Fruit fly (Drosophila melanogaster) whole organism, prepupa: ENCODE results near the gene Dbct.

ENCODE experiments used
- CG11762 ChIP-seq: fragments of 200-800 bp; sonication (Bioruptor generic); optimal IDR thresholded peaks from 3 replicates; lab custom pipeline; 2016; ENCODE audit warnings: missing biosample characterization, missing genetic modification characterization; ENCODE audit not compliant: insufficient read depth
- CG1621 ChIP-seq: fragments of 200-800 bp; sonication (Bioruptor generic); optimal IDR thresholded peaks from 3 replicates; lab custom pipeline; 2018; ENCODE audit warnings: missing biosample characterization, mild to moderate bottlenecking, missing genetic modification characterization
- CG34406 ChIP-seq: fragments of 200-800 bp; sonication (Bioruptor generic); optimal IDR thresholded peaks from 3 replicates; lab custom pipeline; 2016; ENCODE audit warnings: missing biosample characterization, missing genetic modification characterization
- Ets21C ChIP-seq: fragments of 200-800 bp; sonication (Bioruptor generic); optimal IDR thresholded peaks from 3 replicates; lab custom pipeline; 2016; ENCODE audit warnings: missing biosample characterization, missing genetic modification characterization
- Gug ChIP-seq: fragments of 200-800 bp; sonication (Bioruptor generic); IDR thresholded peaks from 2 replicates; pipeline ENCODE4 v1.3.6; 2022; ENCODE audit warnings: missing biosample characterization, missing genetic modification characterization
- eg ChIP-seq: fragments of 200-800 bp; sonication (Bioruptor generic); IDR thresholded peaks from 3 replicates; pipeline ENCODE4 v1.3.6; 2022; ENCODE audit warnings: missing biosample characterization, missing genetic modification characterization
- esn ChIP-seq: fragments of 200-800 bp; sonication (Bioruptor generic); optimal IDR thresholded peaks from 2 replicates; lab custom pipeline; 2016; ENCODE audit warnings: missing biosample characterization, mild to moderate bottlenecking, missing genetic modification characterization, moderate library complexity
- fd85E ChIP-seq: fragments of 200-800 bp; sonication (Bioruptor generic); optimal IDR thresholded peaks from 3 replicates; lab custom pipeline; 2016; ENCODE audit warnings: missing biosample characterization, missing genetic modification characterization

DNA sequence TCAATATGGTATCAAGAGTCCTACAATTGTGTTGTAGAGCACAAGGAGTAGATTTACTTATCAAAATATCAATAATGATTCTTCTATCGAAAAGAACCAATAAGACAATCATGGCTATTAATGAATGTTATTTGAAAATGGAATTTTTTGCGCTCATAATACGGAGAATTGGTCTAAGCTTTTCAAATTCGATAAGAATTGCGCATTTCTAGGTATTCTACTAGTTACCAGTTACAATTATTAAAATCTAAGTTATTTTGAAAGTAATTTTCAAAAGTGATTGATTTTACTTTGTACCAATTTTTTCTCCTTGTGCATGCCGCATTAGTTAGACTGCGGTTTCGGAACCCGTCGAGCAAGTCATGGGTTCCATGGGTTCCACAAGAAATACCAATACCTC is 15.8 kb upstream of the Dbct start:
- TF ChIP-seq eg (GFP tag; lab: Robert Waterston, UW) = no peak
- no peak for TF ChIP-seq Ets21C (GFP tag; lab: Kevin White, UChicago)
- TF ChIP-seq CG11762 = no peak
- no peak for TF ChIP-seq Gug
- no peak for TF ChIP-seq fd85E
- no peak for TF ChIP-seq CG34406 (GFP tag; lab: Kevin White, UChicago)
- TF ChIP-seq esn = peak; percentile 49
- no peak for TF ChIP-seq CG1621
